Fruit fly (Drosophila melanogaster) whole organism, embryonic: ENCODE results near the gene Dhc62B.

ENCODE experiments used
- Asciz ChIP-seq: fragments of 200-800 bp; sonication (Bioruptor generic); optimal IDR thresholded peaks from 2 replicates; lab custom pipeline; 2017; ENCODE audit warnings: missing biosample characterization, mild to moderate bottlenecking, missing genetic modification characterization, missing genetic modification reagents
- Bteb2 ChIP-seq: fragments of 200-800 bp; sonication (Bioruptor generic); optimal IDR thresholded peaks from 2 replicates; lab custom pipeline; 2016; ENCODE audit warnings: missing biosample characterization, missing genetic modification characterization
- CG11560 ChIP-seq: fragments of 200-800 bp; sonication (Bioruptor generic); IDR thresholded peaks from 3 replicates; pipeline ENCODE4 v1.3.6; 2022; ENCODE audit warnings: missing biosample characterization, missing genetic modification characterization
- CG11695 ChIP-seq: fragments of 200-800 bp; sonication (Bioruptor generic); IDR thresholded peaks from 3 replicates; pipeline ENCODE4 v1.3.6; 2022; ENCODE audit warnings: missing biosample characterization, missing genetic modification characterization
- CG12219 ChIP-seq: fragments of 200-800 bp; sonication (Bioruptor generic); optimal IDR thresholded peaks from 3 replicates; lab custom pipeline; 2018; ENCODE audit warnings: missing biosample characterization, mild to moderate bottlenecking, missing genetic modification characterization
- CG12299 ChIP-seq: fragments of 200-800 bp; sonication (Bioruptor generic); optimal IDR thresholded peaks from 2 replicates; lab custom pipeline; 2018; ENCODE audit warnings: missing biosample characterization, mild to moderate bottlenecking, missing genetic modification characterization
- CG12391 ChIP-seq: fragments of 200-800 bp; sonication (Bioruptor generic); optimal IDR thresholded peaks from 3 replicates; lab custom pipeline; 2018; ENCODE audit warnings: missing biosample characterization, mild to moderate bottlenecking, missing genetic modification characterization, moderate library complexity
- CG13296 ChIP-seq: fragments of 200-800 bp; sonication (Bioruptor generic); optimal IDR thresholded peaks from 3 replicates; lab custom pipeline; 2018; ENCODE audit warnings: missing biosample characterization, mild to moderate bottlenecking, missing genetic modification characterization
- CG1602 ChIP-seq: fragments of 200-800 bp; sonication (Bioruptor generic); optimal IDR thresholded peaks from 3 replicates; lab custom pipeline; 2016; ENCODE audit warnings: missing biosample characterization, missing genetic modification characterization
- CG18262 ChIP-seq: fragments of 200-800 bp; optimal IDR thresholded peaks from 3 replicates; lab custom pipeline; 2019; ENCODE audit warnings: missing biosample characterization, mild to moderate bottlenecking, missing genetic modification characterization, moderate library complexity
- CG1832 ChIP-seq: fragments of 200-800 bp; sonication (Bioruptor generic); optimal IDR thresholded peaks from 2 replicates; lab custom pipeline; 2017; ENCODE audit warnings: missing biosample characterization, mild to moderate bottlenecking, missing genetic modification characterization, inconsistent platforms
- CG2678 ChIP-seq: fragments of 200-800 bp; sonication (Bioruptor generic); optimal IDR thresholded peaks from 3 replicates; lab custom pipeline; 2019; ENCODE audit warnings: missing biosample characterization, mild to moderate bottlenecking, missing genetic modification characterization, moderate library complexity
- CG3163 ChIP-seq: fragments of 200-800 bp; sonication (Bioruptor generic); optimal IDR thresholded peaks from 3 replicates; lab custom pipeline; 2016; ENCODE audit warnings: missing biosample characterization, missing genetic modification characterization
- CG4328 ChIP-seq: fragments of 200-800 bp; sonication (Bioruptor generic); optimal IDR thresholded peaks from 3 replicates; lab custom pipeline; 2017; ENCODE audit warnings: missing biosample characterization, missing genetic modification reagents, missing genetic modification characterization
- CG6175 ChIP-seq: fragments of 200-800 bp; sonication (Bioruptor generic); IDR thresholded peaks from 3 replicates; pipeline ENCODE4 v1.3.6; 2022; ENCODE audit warnings: missing biosample characterization, missing genetic modification characterization
- CG6791 ChIP-seq: fragments of 200-800 bp; sonication (Bioruptor generic); IDR thresholded peaks from 3 replicates; pipeline ENCODE4 v1.3.6; 2022; ENCODE audit warnings: missing biosample characterization, missing genetic modification characterization; ENCODE audit not compliant: partially characterized antibody
- CG8290 ChIP-seq, 3 experiments: fragments of 200-800 bp; sonication (Bioruptor generic); optimal IDR thresholded peaks; 2 replicates each; lab custom pipeline; 2016 to 2019; ENCODE audit warnings: missing biosample characterization in 3 of 3, missing genetic modification characterization in 3 of 3, mild to moderate bottlenecking in 2 of 3, moderate library complexity in 1 of 3
- CG9215 ChIP-seq: fragments of 200-800 bp; sonication (Bioruptor generic); IDR thresholded peaks from 2 replicates; pipeline ENCODE4 v1.3.6; 2022; ENCODE audit warnings: missing biosample characterization, missing genetic modification characterization
- CTCF ChIP-seq: fragments of 200-800 bp; sonication (Bioruptor generic); optimal IDR thresholded peaks from 2 replicates; lab custom pipeline; 2017; ENCODE audit warnings: missing biosample characterization, mild to moderate bottlenecking, missing genetic modification characterization, moderate library complexity
- Chrac-16 ChIP-seq: fragments of 200-800 bp; sonication (Bioruptor generic); optimal IDR thresholded peaks from 3 replicates; lab custom pipeline; 2016; ENCODE audit warnings: missing biosample characterization, missing genetic modification characterization
- Dbx ChIP-seq: fragments of 200-800 bp; sonication (Bioruptor generic); IDR thresholded peaks from 3 replicates; pipeline ENCODE4 v1.3.6; 2022; ENCODE audit warnings: missing biosample characterization, missing genetic modification characterization
- ERR ChIP-seq: fragments of 200-800 bp; sonication (Bioruptor generic); optimal IDR thresholded peaks from 2 replicates; lab custom pipeline; 2016; ENCODE audit warnings: missing biosample characterization, missing genetic modification characterization
- Fer1 ChIP-seq: fragments of 200-800 bp; sonication (Bioruptor generic); optimal IDR thresholded peaks from 2 replicates; lab custom pipeline; 2017; ENCODE audit warnings: missing biosample characterization, mild to moderate bottlenecking, missing genetic modification characterization
- Gsc ChIP-seq: fragments of 200-800 bp; sonication (Bioruptor generic); IDR thresholded peaks from 2 replicates; pipeline ENCODE4 v1.3.6; 2022; ENCODE audit warnings: missing biosample characterization, missing genetic modification characterization
- HLH4C ChIP-seq: fragments of 200-800 bp; sonication (Bioruptor generic); IDR thresholded peaks from 3 replicates; pipeline ENCODE4 v1.3.6; 2022; ENCODE audit warnings: missing biosample characterization, missing genetic modification characterization; ENCODE audit not compliant: partially characterized antibody
- Hmr ChIP-seq: fragments of 200-800 bp; sonication (Bioruptor generic); optimal IDR thresholded peaks from 3 replicates; lab custom pipeline; 2017; ENCODE audit warnings: mild to moderate bottlenecking, missing biosample characterization, missing genetic modification reagents, missing genetic modification characterization
- Hr3 ChIP-seq: fragments of 200-800 bp; sonication (Bioruptor generic); optimal IDR thresholded peaks from 3 replicates; lab custom pipeline; 2016; ENCODE audit warnings: missing biosample characterization, missing genetic modification characterization
- Hr51 ChIP-seq, 2 experiments: fragments of 200-800 bp; sonication (Bioruptor generic); optimal IDR thresholded peaks; 2 replicates in 1 of 2; 3 replicates in 1 of 2; lab custom pipeline; 2016 to 2018; ENCODE audit warnings: missing biosample characterization in 2 of 2, missing genetic modification characterization in 2 of 2, mild to moderate bottlenecking in 1 of 2, moderate library complexity in 1 of 2
- Xbp1 ChIP-seq: fragments of 200-800 bp; sonication (Bioruptor generic); optimal IDR thresholded peaks from 3 replicates; lab custom pipeline; 2016; ENCODE audit warnings: missing biosample characterization, mild to moderate bottlenecking, missing genetic modification characterization
- amos ChIP-seq: fragments of 200-800 bp; sonication (Bioruptor generic); IDR thresholded peaks from 2 replicates; pipeline ENCODE4 v1.3.6; 2022; ENCODE audit warnings: missing biosample characterization, missing genetic modification characterization; ENCODE audit not compliant: partially characterized antibody
- ash1 ChIP-seq: fragments of 200-800 bp; sonication (Bioruptor generic); optimal IDR thresholded peaks from 2 replicates; lab custom pipeline; 2018; ENCODE audit warnings: missing biosample characterization, mild to moderate bottlenecking, missing genetic modification characterization
- cato ChIP-seq: fragments of 200-800 bp; sonication (Bioruptor generic); optimal IDR thresholded peaks from 2 replicates; lab custom pipeline; 2016; ENCODE audit warnings: missing biosample characterization, missing genetic modification characterization, borderline replicate concordance
- ci ChIP-seq: fragments of 200-800 bp; sonication (Bioruptor generic); IDR thresholded peaks from 3 replicates; pipeline ENCODE4 v1.3.6; 2022; ENCODE audit warnings: missing biosample characterization, missing genetic modification characterization
- da ChIP-seq: fragments of 200-800 bp; sonication (Bioruptor generic); optimal IDR thresholded peaks from 2 replicates; lab custom pipeline; 2016; ENCODE audit warnings: missing biosample characterization, missing genetic modification characterization
- dm ChIP-seq: fragments of 200-800 bp; sonication (Bioruptor generic); optimal IDR thresholded peaks from 3 replicates; lab custom pipeline; 2016; ENCODE audit warnings: missing biosample characterization, missing genetic modification characterization
- ewg ChIP-seq: fragments of 200-800 bp; sonication (Bioruptor generic); optimal IDR thresholded peaks from 3 replicates; lab custom pipeline; 2017; ENCODE audit warnings: mild to moderate bottlenecking, missing biosample characterization, missing genetic modification reagents, missing genetic modification characterization
- fd96Cb ChIP-seq: fragments of 200-800 bp; sonication (Bioruptor generic); optimal IDR thresholded peaks from 2 replicates; lab custom pipeline; 2018; ENCODE audit warnings: missing biosample characterization, mild to moderate bottlenecking, missing genetic modification characterization, moderate library complexity
- gem ChIP-seq: fragments of 200-800 bp; sonication (Bioruptor generic); optimal IDR thresholded peaks from 2 replicates; lab custom pipeline; 2019; ENCODE audit warnings: missing biosample characterization, mild to moderate bottlenecking, missing genetic modification characterization, moderate library complexity
- nom ChIP-seq: fragments of 200-800 bp; sonication (Bioruptor generic); optimal IDR thresholded peaks from 2 replicates; lab custom pipeline; 2017; ENCODE audit warnings: missing biosample characterization, missing genetic modification characterization, mild to moderate bottlenecking, moderate library complexity, missing genetic modification reagents
- onecut ChIP-seq: fragments of 200-800 bp; sonication (Bioruptor generic); IDR thresholded peaks from 2 replicates; pipeline ENCODE4 v1.3.6; 2022; ENCODE audit warnings: missing biosample characterization, missing genetic modification characterization
- pzg ChIP-seq: fragments of 200-800 bp; sonication (Bioruptor generic); optimal IDR thresholded peaks from 3 replicates; lab custom pipeline; 2018; ENCODE audit warnings: missing biosample characterization, mild to moderate bottlenecking, missing genetic modification characterization, moderate library complexity
- sc ChIP-seq, 3 experiments: fragments of >200 bp in 2 of 3; fragments of 200-800 bp in 1 of 3; sonication (Bioruptor generic) in 1 of 3; optimal IDR thresholded peaks; 2 replicates in 2 of 3; 3 replicates in 1 of 3; lab custom pipeline; 2017; ENCODE audit warnings: mild to moderate bottlenecking in 1 of 3, missing biosample characterization in 1 of 3, missing genetic modification characterization in 1 of 3, missing genetic modification reagents in 1 of 3
- sr ChIP-seq: fragments of 200-800 bp; sonication (Bioruptor generic); IDR thresholded peaks from 3 replicates; pipeline ENCODE4 v1.3.6; 2022; ENCODE audit warnings: missing biosample characterization, missing genetic modification characterization
- tio ChIP-seq: fragments of 200-800 bp; sonication (Bioruptor generic); optimal IDR thresholded peaks from 2 replicates; lab custom pipeline; 2017; ENCODE audit warnings: missing biosample characterization, missing genetic modification characterization, inconsistent platforms
- wdn ChIP-seq: fragments of 200-800 bp; sonication (Bioruptor generic); IDR thresholded peaks from 2 replicates; pipeline ENCODE4 v1.3.6; 2022; ENCODE audit warnings: missing biosample characterization, missing genetic modification characterization
- wor ChIP-seq: fragments of 200-800 bp; sonication (Bioruptor generic); IDR thresholded peaks from 2 replicates; pipeline ENCODE4 v1.3.6; 2022; ENCODE audit warnings: missing biosample characterization, missing genetic modification characterization
- zen2 ChIP-seq: fragments of 200-800 bp; sonication (Bioruptor generic); IDR thresholded peaks from 3 replicates; pipeline ENCODE4 v1.3.6; 2022; ENCODE audit warnings: missing biosample characterization, missing genetic modification characterization; ENCODE audit not compliant: partially characterized antibody

Gene Dhc62B

dm6 chr3L:1740129-1740975 is 31.2 kb downstream of the Dhc62B start (continued):
- TF ChIP-seq ash1 (GFP tag; lab: Kevin White, UChicago) (no peak), CG12219 (GFP tag; lab: Kevin White, UChicago) (peak; percentile 73), nom (GFP tag; lab: Kevin White, UChicago) (no peak), CG6175 (no peak), amos (GFP tag; lab: Robert Waterston, UW) (no peak), CG11560 (tag; lab: Robert Waterston, UW) (peak; percentile 45; the same call in 1 of the 3 replicates), CG6791 (no peak), CG1832 (GFP tag; lab: Kevin White, UChicago) (no peak), CG12391 (peak; percentile 51), gem (tag; lab: Kevin White, UChicago) (peak; percentile 76), sc (optimal IDR thresholded peaks at IDR 0.05; lab: Kevin White, UChicago) (no peak), sc (GFP tag; optimal IDR thresholded peaks at IDR 0.05; lab: Kevin White, UChicago) (no peak), Chrac-16 (GFP tag; lab: Kevin White, UChicago) (peak; percentile 37), da (GFP tag; lab: Kevin White, UChicago) (no peak), tio (no peak), Fer1 (GFP tag; lab: Kevin White, UChicago) (no peak), CG8290 (GFP tag; optimal IDR thresholded peaks at IDR 0.05; lab: Kevin White, UChicago) (no peak), CG8290 (tag; optimal IDR thresholded peaks at IDR 0.05; lab: Kevin White, UChicago) (peak in 1 of 2 experiments; percentile 93), CG2678 (peak; percentile 66), wor (GFP tag; lab: Robert Waterston, UW) (peak; percentile 40; the same call in 1 of the 2 replicates), CG13296 (GFP tag; lab: Kevin White, UChicago) (peak; percentile 46), Hr51 (GFP tag; optimal IDR thresholded peaks at IDR 0.05; lab: Kevin White, UChicago) (peak; percentile 34 to 83), Asciz (peak; percentile 25), Hmr (GFP tag; lab: Kevin White, UChicago) (peak; percentile 29), Hr3 (GFP tag; lab: Kevin White, UChicago) (peak; percentile 59), CG18262 (peak; percentile 42), ci (GFP tag; lab: Robert Waterston, UW) (peak; percentile 88), onecut (GFP tag; lab: Robert Waterston, UW) (peak; percentile 31; the same call in 1 of the 2 replicates), Xbp1 (GFP tag; lab: Kevin White, UChicago) (peak; percentile 81), pzg (GFP tag; lab: Kevin White, UChicago) (no peak), cato (GFP tag; lab: Kevin White, UChicago) (peak; percentile 27), CG4328 (GFP tag; lab: Kevin White, UChicago) (no peak), CG1602 (GFP tag; lab: Kevin White, UChicago) (peak; percentile 44), dm (GFP tag; lab: Kevin White, UChicago) (peak; percentile 23), fd96Cb (tag; lab: Kevin White, UChicago) (no peak), sr (peak; percentile 92), HLH4C (GFP tag; lab: Robert Waterston, UW) (no peak), CG11695 (GFP tag; lab: Robert Waterston, UW) (peak; percentile 85), CTCF (GFP tag; lab: Kevin White, UChicago) (no peak), Dbx (GFP tag; lab: Robert Waterston, UW) (no peak), Bteb2 (GFP tag; lab: Kevin White, UChicago) (peak; percentile 65), CG9215 (GFP tag; lab: Robert Waterston, UW) (peak; percentile 52; the same call in 1 of the 2 replicates), ERR (no peak), CG12299 (no peak), ewg (peak; percentile 42), zen2 (no peak), wdn (GFP tag; lab: Robert Waterston, UW) (peak; percentile 66), Gsc (GFP tag; lab: Robert Waterston, UW) (0 out of 2 replicates have a peak, but pooled peaks have one; percentile 30), CG3163 (peak; percentile 45)
